Worm (Caenorhabditis elegans) whole organism, L3 larva: ENCODE results near the gene F53F1.3.
"Not testable (repeated sequence)": the region's sequence is repeated elsewhere in the genome, so short reads cannot be mapped to it uniquely, and the experiment has no call there.

ENCODE experiments used
- R02D3.7 ChIP-seq: fragments of 150-350 bp; optimal IDR thresholded peaks from 2 replicates; lab custom pipeline; 2014; ENCODE audit warnings: missing biosample characterization, missing genetic modification characterization
- aly-2 ChIP-seq: fragments of 150-350 bp; optimal IDR thresholded peaks from 2 replicates; lab custom pipeline; 2014; ENCODE audit warnings: missing biosample characterization, missing genetic modification characterization
- ama-1 ChIP-seq: fragments of 150-350 bp; optimal IDR thresholded peaks from 2 replicates; lab custom pipeline; 2018
- ceh-16 ChIP-seq: sonication (generic microtip); optimal IDR thresholded peaks from 2 replicates; lab custom pipeline; 2017; ENCODE audit warnings: missing biosample characterization, missing genetic modification characterization
- ceh-9 ChIP-seq: sonication (generic microtip); optimal IDR thresholded peaks from 2 replicates; lab custom pipeline; 2018; ENCODE audit warnings: missing biosample characterization, missing genetic modification characterization
- egl-27 ChIP-seq: sonication (generic microtip); optimal IDR thresholded peaks from 4 replicates; lab custom pipeline; 2017; ENCODE audit warnings: missing biosample characterization, missing genetic modification reagents, missing genetic modification characterization
- egl-5 ChIP-seq: fragments of 150-350 bp; optimal IDR thresholded peaks from 2 replicates; lab custom pipeline; 2017; ENCODE audit warnings: missing biosample characterization, missing genetic modification reagents, missing genetic modification characterization, inconsistent platforms
- elt-1 ChIP-seq: fragments of 150-350 bp; optimal IDR thresholded peaks from 2 replicates; lab custom pipeline; 2014; ENCODE audit warnings: missing biosample characterization, missing genetic modification characterization
- elt-2 ChIP-seq: sonication (generic microtip); optimal IDR thresholded peaks from 2 replicates; lab custom pipeline; 2016; ENCODE audit warnings: missing genetic modification reagents, mild to moderate bottlenecking, missing genetic modification characterization, missing compliant biosample characterization
- elt-3 ChIP-seq, 3 experiments: fragments of 150-350 bp in 1 of 3; sonication (generic microtip) in 2 of 3; optimal IDR thresholded peaks; 2 replicates in 2 of 3; 4 replicates in 1 of 3; lab custom pipeline; 2014 to 2017; ENCODE audit warnings: missing biosample characterization in 3 of 3, missing genetic modification characterization in 3 of 3
- fkh-10 ChIP-seq: sonication (generic microtip); optimal IDR thresholded peaks from 2 replicates; lab custom pipeline; 2017; ENCODE audit warnings: missing biosample characterization, missing genetic modification reagents, missing genetic modification characterization
- fkh-2 ChIP-seq: fragments of 150-350 bp; optimal IDR thresholded peaks from 2 replicates; lab custom pipeline; 2014; ENCODE audit warnings: missing biosample characterization, missing genetic modification reagents, missing genetic modification characterization
- hmg-11 ChIP-seq: sonication (generic microtip); optimal IDR thresholded peaks from 2 replicates; lab custom pipeline; 2016; ENCODE audit warnings: missing genetic modification characterization, missing compliant biosample characterization
- jun-1 ChIP-seq: fragments of 150-350 bp; optimal IDR thresholded peaks from 2 replicates; lab custom pipeline; 2014; ENCODE audit warnings: missing biosample characterization, missing genetic modification reagents, missing genetic modification characterization
- lin-15B ChIP-seq: fragments of 150-350 bp; optimal IDR thresholded peaks from 2 replicates; lab custom pipeline; 2014; ENCODE audit warnings: missing biosample characterization, missing genetic modification characterization
- lin-39 ChIP-seq: fragments of 150-350 bp; optimal IDR thresholded peaks from 2 replicates; lab custom pipeline; 2018; ENCODE audit warnings: missing biosample characterization, missing genetic modification reagents, missing genetic modification characterization
- mml-1 ChIP-seq: fragments of 150-350 bp; sonication (generic microtip); optimal IDR thresholded peaks from 3 replicates; lab custom pipeline; 2014; ENCODE audit warnings: missing biosample characterization, missing genetic modification characterization
- nfya-1 ChIP-seq: sonication (generic microtip); optimal IDR thresholded peaks from 2 replicates; lab custom pipeline; 2017; ENCODE audit warnings: missing genetic modification characterization, mild to moderate bottlenecking, missing compliant biosample characterization, antibody characterized with exemption, moderate library complexity; ENCODE audit not compliant: insufficient read depth
- nhr-12 ChIP-seq: fragments of 150-350 bp; optimal IDR thresholded peaks from 2 replicates; lab custom pipeline; 2014; ENCODE audit warnings: missing biosample characterization, missing genetic modification characterization
- nhr-237 ChIP-seq: fragments of 150-350 bp; optimal IDR thresholded peaks from 2 replicates; lab custom pipeline; 2014; ENCODE audit warnings: missing biosample characterization, missing genetic modification characterization
- nhr-25 ChIP-seq: sonication (generic microtip); optimal IDR thresholded peaks from 2 replicates; lab custom pipeline; 2017; ENCODE audit warnings: missing biosample characterization, missing genetic modification characterization
- nhr-28 ChIP-seq: fragments of 150-350 bp; optimal IDR thresholded peaks from 2 replicates; lab custom pipeline; 2014; ENCODE audit warnings: missing biosample characterization, missing genetic modification characterization
- nhr-67 ChIP-seq: fragments of 150-350 bp; optimal IDR thresholded peaks from 2 replicates; lab custom pipeline; 2014; ENCODE audit warnings: missing biosample characterization, missing genetic modification characterization
- nhr-76 ChIP-seq: fragments of 150-350 bp; sonication (generic microtip); optimal IDR thresholded peaks from 5 replicates; lab custom pipeline; 2014; ENCODE audit warnings: missing biosample characterization, missing genetic modification characterization
- nhr-77 ChIP-seq: fragments of 150-350 bp; optimal IDR thresholded peaks from 2 replicates; lab custom pipeline; 2014; ENCODE audit warnings: missing biosample characterization, missing genetic modification characterization
- pha-4 ChIP-seq: fragments of 150-350 bp; optimal IDR thresholded peaks from 2 replicates; lab custom pipeline; 2014; ENCODE audit warnings: missing biosample characterization, missing genetic modification reagents, missing genetic modification characterization
- pqm-1 ChIP-seq: fragments of 150-350 bp; optimal IDR thresholded peaks from 2 replicates; lab custom pipeline; 2017; ENCODE audit warnings: missing biosample characterization, missing genetic modification characterization, inconsistent platforms
- snpc-4 ChIP-seq: fragments of 150-350 bp; optimal IDR thresholded peaks from 2 replicates; lab custom pipeline; 2014; ENCODE audit warnings: missing biosample characterization, missing genetic modification characterization
- unc-39 ChIP-seq: sonication (generic microtip); optimal IDR thresholded peaks from 4 replicates; lab custom pipeline; 2017; ENCODE audit warnings: missing biosample characterization, missing genetic modification characterization
- unc-62 ChIP-seq: fragments of 150-350 bp; sonication (generic microtip); optimal IDR thresholded peaks from 4 replicates; lab custom pipeline; 2014; ENCODE audit warnings: missing biosample characterization, missing genetic modification reagents, missing genetic modification characterization
- zag-1 ChIP-seq: fragments of 150-350 bp; optimal IDR thresholded peaks from 2 replicates; lab custom pipeline; 2014; ENCODE audit warnings: missing biosample characterization, missing genetic modification characterization
- ztf-11 ChIP-seq: fragments of 150-350 bp; optimal IDR thresholded peaks from 2 replicates; lab custom pipeline; 2014; ENCODE audit warnings: missing biosample characterization, missing genetic modification characterization
- ztf-4 ChIP-seq: fragments of 150-350 bp; optimal IDR thresholded peaks from 2 replicates; lab custom pipeline; 2014; ENCODE audit warnings: missing biosample characterization, missing genetic modification characterization

The F53F1.3 gene

DNA sequence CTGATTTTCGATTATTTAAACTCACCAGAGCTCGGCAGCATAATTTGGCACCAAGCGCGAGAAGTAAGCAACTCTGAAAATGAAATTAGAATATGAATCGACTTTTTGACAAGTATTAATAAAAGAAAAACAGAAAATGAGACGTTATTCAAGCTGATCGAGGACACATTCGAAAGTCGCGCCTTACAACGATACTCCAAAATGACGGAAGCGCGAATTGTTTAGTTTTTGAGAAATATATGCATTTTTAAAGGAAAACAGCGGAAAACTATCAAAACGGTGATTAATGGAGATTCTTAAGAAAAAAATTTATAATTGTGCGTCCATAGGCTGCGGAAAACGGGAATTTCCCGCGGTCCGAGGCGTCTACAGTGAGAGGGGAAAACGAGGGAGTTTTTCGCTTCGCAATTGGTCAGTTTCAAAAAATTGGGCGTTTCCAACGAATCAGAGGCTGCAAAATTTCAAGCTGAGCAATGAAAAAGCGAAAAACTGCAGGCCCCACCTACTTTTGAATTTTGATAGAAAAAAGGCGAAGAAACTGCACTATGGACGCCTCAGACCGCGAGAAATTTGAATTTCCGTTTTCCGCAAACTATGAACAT is 29.5 kb downstream of the F53F1.3 start, which contains the start of gene mes-4:
Gene mes-4 (minus strand): TSS at position 73 of the 602 bp plus-strand sequence.
- peak; percentile 91 for TF ChIP-seq nfya-1 (tag; lab: Kevin White, UChicago)
- TF ChIP-seq unc-39 (tag; lab: Kevin White, UChicago) = no peak
- TF ChIP-seq lin-15B = peak; percentile 38
- TF ChIP-seq, all 47 proteins: peak for 2

- TF ChIP-seq nhr-12 (tag; lab: Kevin White, UChicago) (no peak), nhr-28 (tag; lab: Kevin White, UChicago) (no peak), nhr-25 (no peak), egl-5 (no peak), nhr-67 (no peak), ceh-9 (tag; lab: Kevin White, UChicago) (no peak), mml-1 (tag; lab: Kevin White, UChicago) (no peak), ceh-16 (no peak), ztf-11 (tag; lab: Kevin White, UChicago) (no peak), R02D3.7 (tag; lab: Kevin White, UChicago) (no peak), snpc-4 (tag; lab: Kevin White, UChicago) (no peak), ztf-4 (tag; lab: Kevin White, UChicago) (no peak), nfya-1 (tag; lab: Kevin White, UChicago) (no peak), unc-39 (tag; lab: Kevin White, UChicago) (no peak)
These were observed 33.6 kb downstream of the F53F1.3 start, which contains the start of gene col-162 for ce11 chrV:13441661-13442060. Gene col-162, plus strand, starts transcription at chrV:13441961.

- TF ChIP-seq jun-1 (tag; lab: Kevin White, UChicago) (no peak), lin-39 (tag; lab: Kevin White, UChicago) (no peak), nfya-1 (tag; lab: Kevin White, UChicago) (no peak), ceh-9 (tag; lab: Kevin White, UChicago) (no peak), fkh-2 (tag; lab: Kevin White, UChicago) (no peak), aly-2 (tag; lab: Kevin White, UChicago) (no peak), ama-1 (no peak), unc-62 (GFP tag; lab: Kevin White, UChicago) (no peak), ztf-4 (tag; lab: Kevin White, UChicago) (no peak), nhr-67 (no peak), elt-2 (tag; lab: Kevin White, UChicago) (no peak), nhr-28 (tag; lab: Kevin White, UChicago) (no peak), fkh-10 (GFP tag; lab: Kevin White, UChicago) (no peak), elt-1 (tag; lab: Kevin White, UChicago) (no peak), hmg-11 (tag; lab: Kevin White, UChicago) (no peak), egl-5 (no peak), zag-1 (tag; lab: Kevin White, UChicago) (no peak), R02D3.7 (tag; lab: Kevin White, UChicago) (no peak), ztf-11 (tag; lab: Kevin White, UChicago) (no peak), pqm-1 (tag; lab: Kevin White, UChicago) (no peak)
- TF ChIP-seq, all 47 proteins: peak for 0
These were observed 34.8 kb downstream of the F53F1.3 start for ce11 chrV:13442819-13443218.

DNA sequence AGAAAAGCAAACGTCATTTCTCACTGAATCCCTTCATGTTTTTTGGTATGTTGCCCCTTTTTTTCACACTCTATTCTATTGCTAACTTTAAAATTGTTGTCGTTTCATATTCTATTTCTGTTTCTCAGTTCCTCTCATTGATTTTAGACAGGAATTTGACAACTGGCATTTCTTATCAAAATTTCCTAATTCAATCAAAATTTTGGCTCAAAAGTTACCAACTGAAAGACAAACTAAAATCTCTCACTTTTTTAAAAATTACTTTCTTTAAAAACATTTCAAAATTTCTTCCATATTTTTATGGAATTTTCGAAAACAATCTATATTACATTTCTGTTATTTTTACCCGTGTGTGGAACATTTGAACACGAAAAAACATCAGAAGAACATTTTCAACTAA is 35.5 kb downstream of the F53F1.3 start, which contains the start of gene Y2H9A.6:
Gene Y2H9A.6 (plus strand): TSS at position 301 of the 400 bp plus-strand sequence.
- TF ChIP-seq elt-3 (tag; optimal IDR thresholded peaks at IDR 0.05; lab: Kevin White, UChicago); nhr-237 (tag; lab: Kevin White, UChicago); nhr-76: not testable (repeated sequence)

DNA sequence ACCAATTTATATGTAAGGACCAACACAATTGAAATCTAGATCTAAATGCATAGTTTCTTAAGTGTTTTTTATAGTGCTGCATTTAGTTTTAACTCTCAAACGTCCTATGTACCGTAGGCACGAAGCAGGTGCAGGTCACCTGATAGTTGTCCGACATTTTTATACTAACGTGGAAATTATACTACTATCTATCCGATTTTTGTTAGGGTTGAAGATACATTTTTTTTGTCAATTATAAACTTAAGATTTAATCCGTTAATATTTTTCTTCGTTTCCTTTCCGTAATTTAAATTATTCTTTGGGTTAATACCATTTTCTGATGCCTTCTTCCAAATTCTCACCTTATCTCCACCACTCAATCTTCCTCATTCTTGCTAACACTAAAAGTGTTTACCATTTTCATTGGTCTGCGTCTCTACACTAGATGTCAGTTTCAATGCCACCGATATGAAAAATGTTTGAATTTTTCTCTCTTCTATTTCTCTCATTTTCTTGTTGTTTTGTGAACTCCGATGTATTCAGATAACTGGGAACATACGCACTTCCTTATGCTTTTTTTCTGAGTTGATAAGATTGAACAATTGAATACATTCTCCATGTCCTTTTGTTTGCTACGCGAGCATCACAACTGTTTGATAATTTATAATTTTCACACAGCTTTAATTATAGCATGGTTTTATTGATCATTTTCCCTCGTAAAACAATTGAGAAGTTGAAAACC is 37.3 kb downstream of the F53F1.3 start, which contains the start of gene Y2H9A.4:
Gene Y2H9A.4 (plus strand): TSS at position 671 of the 721 bp plus-strand sequence.
- TF ChIP-seq jun-1 (tag; lab: Kevin White, UChicago) = peak; percentile 67
- no peak for TF ChIP-seq egl-27 (tag; lab: Kevin White, UChicago)
- TF ChIP-seq pha-4 = peak; percentile 22
- TF ChIP-seq elt-1 (tag; lab: Kevin White, UChicago) = peak; percentile 72
- TF ChIP-seq lin-39 (tag; lab: Kevin White, UChicago) = no peak
- TF ChIP-seq aly-2 (tag; lab: Kevin White, UChicago) = no peak
- TF ChIP-seq ztf-11 (tag; lab: Kevin White, UChicago) = no peak
- peak; percentile 72 for TF ChIP-seq nhr-25
- no peak for TF ChIP-seq nhr-77 (tag; lab: Kevin White, UChicago)
- TF ChIP-seq elt-2 (tag; lab: Kevin White, UChicago) = peak; percentile 54
- peak; percentile 3 for TF ChIP-seq nfya-1 (tag; lab: Kevin White, UChicago)
- TF ChIP-seq, all 47 proteins: peak for 6
